Worm (Caenorhabditis elegans): ENCODE data around the gene lips-8.
A peak's percentile ranks its signal among the peaks of the same experiment; 100 is the strongest.

lips-8 gene

DNA sequence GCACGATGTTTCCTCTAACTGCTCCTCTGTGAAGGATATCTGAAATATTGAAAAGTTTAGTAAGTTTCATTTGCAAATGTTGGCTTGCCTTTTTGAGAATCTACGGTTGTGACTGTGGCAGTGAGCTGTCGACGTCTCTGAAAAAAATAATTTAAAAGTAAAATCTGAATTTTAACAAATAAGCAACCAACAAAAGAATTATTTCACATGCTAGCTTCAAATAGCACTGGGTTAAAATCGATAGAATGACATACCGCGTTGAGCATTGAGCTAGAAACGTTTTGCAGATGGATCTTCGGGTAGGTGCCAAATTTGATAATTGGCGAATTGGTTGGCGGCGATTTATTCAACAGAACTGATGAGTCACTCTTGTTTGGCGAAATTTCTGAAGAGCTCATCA is 26.5 kb upstream of the lips-8 start, which contains the start of gene F31F6.2:
Gene F31F6.2 (minus strand): TSS at position 101 of the 400 bp plus-strand sequence.
- no peak for TF ChIP-seq pqm-1 (tag; optimal IDR thresholded peaks at IDR 0.05)
- TF ChIP-seq Y48G9A.11 (GFP tag; IDR thresholded peaks at IDR 0.05): no peak
- no peak for TF ChIP-seq unc-130 (GFP tag; optimal IDR thresholded peaks at IDR 0.05)
- no peak for TF ChIP-seq tra-1 (GFP tag; IDR thresholded peaks at IDR 0.05)
- TF ChIP-seq dmd-9 (GFP tag; IDR thresholded peaks at IDR 0.05): no peak
- no peak for TF ChIP-seq ceh-62 (tag; optimal IDR thresholded peaks at IDR 0.05)
- no peak for TF ChIP-seq cey-2 (tag; optimal IDR thresholded peaks at IDR 0.05; ENCODE audit: borderline replicate concordance, insufficient read depth)
- no peak for TF ChIP-seq php-3 (GFP tag; IDR thresholded peaks at IDR 0.05)
- no peak for TF ChIP-seq zfp-2 (tag; optimal IDR thresholded peaks at IDR 0.05)
- TF ChIP-seq F37D6.2 (tag; optimal IDR thresholded peaks at IDR 0.05): no peak
- TF ChIP-seq lim-7 (GFP tag; IDR thresholded peaks at IDR 0.05): no peak
- TF ChIP-seq tag-97 (GFP tag; IDR thresholded peaks at IDR 0.05): no peak
- TF ChIP-seq unc-62 (GFP tag; optimal IDR thresholded peaks at IDR 0.05 in 1 of 2): no peak
- TF ChIP-seq unc-62 (tag; optimal IDR thresholded peaks at IDR 0.05): no peak
- TF ChIP-seq ceh-44 (GFP tag; IDR thresholded peaks at IDR 0.05): no peak
- TF ChIP-seq nhr-10 (tag; optimal IDR thresholded peaks at IDR 0.05): no peak
- TF ChIP-seq lin-13 (GFP tag; optimal IDR thresholded peaks at IDR 0.05): no peak
- no peak for TF ChIP-seq R02D3.7 (tag; optimal IDR thresholded peaks at IDR 0.05)
- no peak for TF ChIP-seq fkh-10 (GFP tag; optimal IDR thresholded peaks at IDR 0.05)
- no peak for TF ChIP-seq daf-12 (tag; optimal IDR thresholded peaks at IDR 0.05)
- TF ChIP-seq nhr-41 (GFP tag; IDR thresholded peaks at IDR 0.05): no peak

ce11 chrX:14872817-14873469 is 25.4 kb upstream of the lips-8 start, which contains the start of gene F31F6.3:
F31F6.3 (minus strand) TSS chrX:14872867.
- no peak for TF ChIP-seq mep-1 (tag; optimal IDR thresholded peaks at IDR 0.05)
- TF ChIP-seq mxl-2 (GFP tag; conservative IDR thresholded peaks at IDR 0.05): no peak
- no peak for TF ChIP-seq ceh-62 (tag; optimal IDR thresholded peaks at IDR 0.05)
- TF ChIP-seq snpc-4 (tag; optimal IDR thresholded peaks at IDR 0.05): no peak
- TF ChIP-seq nhr-76 (tag; optimal IDR thresholded peaks at IDR 0.05): no peak
- TF ChIP-seq madf-5 (GFP tag; IDR thresholded peaks at IDR 0.05): no peak

DNA sequence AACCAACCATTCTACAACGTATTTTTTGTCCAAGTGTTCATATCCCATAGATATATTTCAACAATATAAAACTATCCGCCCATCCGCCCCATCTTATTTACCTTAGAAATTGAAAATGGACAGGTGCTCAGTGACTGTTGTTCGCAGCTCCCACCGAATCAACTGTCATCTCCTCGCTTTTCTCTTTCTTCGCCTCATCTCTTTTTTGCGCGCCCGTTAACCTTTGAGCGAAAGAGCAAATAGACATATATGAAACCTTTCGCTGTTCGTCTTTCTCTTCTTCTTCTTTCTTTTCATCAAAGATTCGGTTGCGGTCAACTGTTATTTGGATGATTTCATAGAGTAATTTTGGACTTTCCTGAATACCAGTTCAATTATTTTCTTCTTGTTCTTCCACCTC is 22.6 kb upstream of the lips-8 start, which contains the start of gene sssh-1:
Gene sssh-1 (plus strand): TSS at position 301 of the 400 bp plus-strand sequence.
- no peak for TF ChIP-seq lin-29 (GFP tag; IDR thresholded peaks at IDR 0.05)
- TF ChIP-seq mep-1 (tag; optimal IDR thresholded peaks at IDR 0.05): no peak
- no peak for TF ChIP-seq dmd-8 (GFP tag; IDR thresholded peaks at IDR 0.05)
- TF ChIP-seq pqm-1 (tag; optimal IDR thresholded peaks at IDR 0.05): no peak
- TF ChIP-seq daf-8 (GFP tag; IDR thresholded peaks at IDR 0.05): no peak
- no peak for TF ChIP-seq daf-16 (GFP tag; optimal IDR thresholded peaks at IDR 0.05)
- TF ChIP-seq daf-16 (tag; optimal IDR thresholded peaks at IDR 0.05): no peak
- TF ChIP-seq lin-13 (GFP tag; optimal IDR thresholded peaks at IDR 0.05): no peak
- no peak for TF ChIP-seq fos-1 (tag; optimal IDR thresholded peaks at IDR 0.05)
- TF ChIP-seq attf-4 (tag; optimal IDR thresholded peaks at IDR 0.05): no peak

DNA sequence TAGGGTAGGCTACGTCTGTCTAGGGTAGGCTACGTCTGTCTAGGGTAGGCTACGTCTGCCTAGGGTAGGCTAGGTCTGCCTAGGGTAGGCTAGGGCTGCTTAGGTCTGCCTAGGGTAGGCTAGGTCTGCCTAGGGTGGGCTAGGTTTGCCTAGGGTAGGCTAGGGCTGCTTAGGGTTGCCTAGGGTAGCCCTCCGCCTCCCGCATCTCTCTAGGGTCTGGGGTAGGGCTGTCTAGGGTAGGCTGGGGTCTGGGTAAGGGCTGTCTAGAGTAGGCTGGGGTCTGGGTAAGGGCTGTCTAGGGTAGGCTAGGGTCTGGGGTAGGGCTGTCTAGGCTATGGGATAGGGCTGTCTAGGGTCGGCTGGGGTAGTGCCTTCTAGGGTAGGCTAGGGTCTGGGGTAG is 20.6 kb upstream of the lips-8 start:
- no peak for TF ChIP-seq ZK546.5 (tag; optimal IDR thresholded peaks at IDR 0.05)
- TF ChIP-seq set-16 (GFP tag; IDR thresholded peaks at IDR 0.05): peak; percentile 62
- TF ChIP-seq egl-43 (GFP tag; IDR thresholded peaks at IDR 0.05): 0 out of 2 replicates have a peak, but pooled peaks have one; percentile 51
- TF ChIP-seq duxl-1 (tag; optimal IDR thresholded peaks at IDR 0.05; ENCODE audit: poor library complexity): no peak

All from whole organism, L4 larva.